Worm (Caenorhabditis elegans): ENCODE data around the gene Y49E10.29.

ce11 chrIII:12445223-12445622 is 23.7 kb upstream of the Y49E10.29 start:
- TF ChIP-seq ZK546.5 (tag; optimal IDR thresholded peaks at IDR 0.05) (no peak), nhr-23 (tag; optimal IDR thresholded peaks at IDR 0.05) (no peak)

All from whole organism, L3 larva.